Fruit fly (Drosophila melanogaster) whole organism, embryonic: ENCODE results near the gene Ttc19.

ENCODE experiments used
- CG10543 ChIP-seq: fragments of 200-800 bp; sonication (Bioruptor generic); optimal IDR thresholded peaks from 3 replicates; lab custom pipeline; 2017; ENCODE audit warnings: missing biosample characterization, mild to moderate bottlenecking, missing genetic modification characterization, moderate library complexity
- CG17385 ChIP-seq: fragments of 200-800 bp; sonication (Bioruptor generic); optimal IDR thresholded peaks from 3 replicates; lab custom pipeline; 2018; ENCODE audit warnings: missing biosample characterization, mild to moderate bottlenecking, missing genetic modification characterization
- CG2678 ChIP-seq: fragments of 200-800 bp; sonication (Bioruptor generic); optimal IDR thresholded peaks from 3 replicates; lab custom pipeline; 2019; ENCODE audit warnings: missing biosample characterization, mild to moderate bottlenecking, missing genetic modification characterization, moderate library complexity

DNA sequence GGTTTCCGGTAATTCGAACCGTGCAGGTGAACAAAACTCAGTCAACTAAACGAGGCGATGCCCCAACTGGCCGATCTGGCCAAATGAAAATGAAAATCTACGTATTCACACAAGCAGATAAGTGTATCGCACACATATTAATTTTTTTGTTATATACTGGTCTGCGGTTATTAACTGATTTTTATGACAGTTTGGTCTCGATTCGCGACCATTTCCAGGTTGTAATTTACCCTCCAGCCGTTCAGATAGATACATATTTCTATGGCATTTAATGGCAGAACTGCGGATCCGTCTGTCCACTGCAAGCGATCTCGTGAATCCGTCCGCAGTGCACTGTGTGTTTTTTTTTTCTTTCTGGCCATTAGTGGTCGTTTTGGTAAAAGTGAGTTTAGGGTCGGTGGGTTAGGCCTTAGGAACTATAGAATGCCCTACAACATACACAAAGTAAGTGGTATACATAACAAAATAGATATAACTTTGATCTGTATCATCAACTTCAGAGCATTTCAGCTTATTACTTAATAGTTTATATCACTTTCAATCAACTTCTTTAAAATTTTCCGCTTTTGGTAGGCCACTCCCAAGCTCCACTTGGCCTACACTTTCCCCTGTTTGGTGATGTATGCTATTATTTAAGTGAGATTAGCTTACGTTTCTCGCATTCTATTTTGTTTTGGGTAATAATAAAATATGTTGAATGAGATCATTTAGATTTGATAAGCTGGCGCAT is 29.3 kb upstream of the Ttc19 start, which contains the start of gene CG17572:
- TF ChIP-seq CG10543 (GFP tag; lab: Kevin White, UChicago) = no peak
- no peak for TF ChIP-seq CG2678 (tag; lab: Kevin White, UChicago)
- TF ChIP-seq CG17385 = no peak
